Worm (Caenorhabditis elegans): Measurements from ENCODE around the gene F31E8.5.

- no peak for TF ChIP-seq mec-3 (tag; optimal IDR thresholded peaks at IDR 0.05; ENCODE audit: borderline replicate concordance)
- TF ChIP-seq C08G9.2 (tag; optimal IDR thresholded peaks at IDR 0.05) = no peak
- no peak for TF ChIP-seq elt-4 (tag; optimal IDR thresholded peaks at IDR 0.05)
- TF ChIP-seq ceh-9 (tag; optimal IDR thresholded peaks at IDR 0.05) = no peak
- TF ChIP-seq pat-9 (tag; optimal IDR thresholded peaks at IDR 0.05) = no peak
- TF ChIP-seq fkh-10 (GFP tag; optimal IDR thresholded peaks at IDR 0.05) = no peak
- no peak for TF ChIP-seq ceh-2 (tag; optimal IDR thresholded peaks at IDR 0.05)
- TF ChIP-seq tbx-7 (tag; optimal IDR thresholded peaks at IDR 0.05) = no peak
- no peak for TF ChIP-seq pha-2 (tag; optimal IDR thresholded peaks at IDR 0.05)
Observed at ce11 chrII:6838977-6839376, 31.9 kb upstream of the F31E8.5 start.
